Worm (Caenorhabditis elegans) whole organism, L1 larva: ENCODE measurements around the gene ddx-17.

Experiments
- ama-1 ChIP-seq: fragments of 150-350 bp; optimal IDR thresholded peaks from 2 replicates; lab custom pipeline; 2014
- egl-27 ChIP-seq, 2 experiments: fragments of 150-350 bp in 1 of 2; sonication (generic microtip); optimal IDR thresholded peaks; 3 replicates each; lab custom pipeline; 2017 to 2018; ENCODE audit warnings: missing biosample characterization in 2 of 2, missing genetic modification characterization in 2 of 2, missing genetic modification reagents in 2 of 2
- hpl-2 ChIP-seq: fragments of 150-350 bp; optimal IDR thresholded peaks from 2 replicates; lab custom pipeline; 2014; ENCODE audit warnings: missing biosample characterization, missing genetic modification reagents, missing genetic modification characterization
- jun-1 ChIP-seq: fragments of 150-350 bp; optimal IDR thresholded peaks from 2 replicates; lab custom pipeline; 2014; ENCODE audit warnings: missing biosample characterization, missing genetic modification reagents, missing genetic modification characterization
- lin-13 ChIP-seq: fragments of 150-350 bp; optimal IDR thresholded peaks from 2 replicates; lab custom pipeline; 2014; ENCODE audit warnings: missing biosample characterization, missing genetic modification reagents, missing genetic modification characterization
- lin-39 ChIP-seq: fragments of 150-350 bp; optimal IDR thresholded peaks from 2 replicates; lab custom pipeline; 2014; ENCODE audit warnings: missing biosample characterization, missing genetic modification reagents, missing genetic modification characterization
- lsy-2 ChIP-seq, 2 experiments: fragments of 150-350 bp; optimal IDR thresholded peaks; 2 replicates each; lab custom pipeline; 2014; ENCODE audit warnings: missing biosample characterization in 2 of 2, missing genetic modification characterization in 2 of 2
- pqm-1 ChIP-seq: sonication (generic microtip); optimal IDR thresholded peaks from 3 replicates; lab custom pipeline; 2017; ENCODE audit warnings: missing biosample characterization, missing genetic modification characterization
- ztf-4 ChIP-seq: fragments of 150-350 bp; optimal IDR thresholded peaks from 2 replicates; lab custom pipeline; 2014; ENCODE audit warnings: missing biosample characterization, missing genetic modification characterization

ce11 chrV:13981677-13982076 lies 30.2 kb downstream of the ddx-17 start:
- no peak for TF ChIP-seq ama-1 (lab: Kevin White, UChicago)
- no peak for TF ChIP-seq lsy-2 (tag; optimal IDR thresholded peaks at IDR 0.05; lab: Kevin White, UChicago)
- no peak for TF ChIP-seq lin-13 (GFP tag; lab: Kevin White, UChicago)
- TF ChIP-seq hpl-2 (GFP tag; lab: Kevin White, UChicago), result no peak
- TF ChIP-seq ztf-4, result no peak
- TF ChIP-seq egl-27 (tag; optimal IDR thresholded peaks at IDR 0.05; lab: Kevin White, UChicago), result no peak
- TF ChIP-seq lin-39 (tag; lab: Kevin White, UChicago), result no peak
- TF ChIP-seq jun-1 (tag; lab: Kevin White, UChicago), result no peak
- TF ChIP-seq pqm-1 (tag; lab: Kevin White, UChicago), result no peak
